Worm (Caenorhabditis elegans): ENCODE measurements around the gene egl-36.

The egl-36 gene

DNA sequence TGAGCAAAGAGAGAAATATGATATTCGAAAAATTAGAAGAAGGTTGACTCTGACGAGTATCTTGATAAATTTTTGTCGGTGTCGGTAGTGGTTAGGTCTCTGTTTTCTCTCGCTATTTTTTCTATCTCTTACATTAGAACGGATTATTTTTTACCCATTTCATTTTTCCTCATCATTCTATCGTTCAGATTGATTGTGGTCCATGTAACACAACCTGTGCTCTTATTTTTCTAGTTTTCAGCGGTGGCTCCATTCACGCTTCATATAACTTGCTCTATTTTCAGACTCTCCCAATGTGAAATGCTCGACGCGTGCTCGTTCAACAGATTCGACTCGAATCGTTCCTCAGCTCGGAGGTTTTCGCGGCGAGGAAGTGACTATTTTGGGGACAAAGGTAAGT lies at the start of gene egl-36:
TSS of gene egl-36 (plus strand) at position 301 of the 400 bp plus-strand sequence.
- TF ChIP-seq sem-2 (GFP tag; optimal IDR thresholded peaks at IDR 0.05) (no peak), unc-120 (tag; optimal IDR thresholded peaks at IDR 0.05; ENCODE audit: poor library complexity, severe bottlenecking) (no peak), drap-1 (GFP tag; optimal IDR thresholded peaks at IDR 0.05) (no peak), nhr-76 (tag; optimal IDR thresholded peaks at IDR 0.05) (no peak), snpc-4 (tag; optimal IDR thresholded peaks at IDR 0.05) (no peak), M03D4.4 (tag; optimal IDR thresholded peaks at IDR 0.05) (no peak), nhr-12 (tag; optimal IDR thresholded peaks at IDR 0.05) (no peak), hlh-1 (tag; optimal IDR thresholded peaks at IDR 0.05) (no peak), nhr-28 (tag; optimal IDR thresholded peaks at IDR 0.05) (no peak), ham-2 (GFP tag; optimal IDR thresholded peaks at IDR 0.05) (no peak), nhr-237 (tag; optimal IDR thresholded peaks at IDR 0.05) (no peak), lsy-2 (tag; optimal IDR thresholded peaks at IDR 0.05) (no peak), blmp-1 (tag; optimal IDR thresholded peaks at IDR 0.05) (no peak), elt-1 (tag; optimal IDR thresholded peaks at IDR 0.05; ENCODE audit: borderline replicate concordance, insufficient read depth) (no peak), mab-5 (tag; optimal IDR thresholded peaks at IDR 0.05) (no peak), mep-1 (tag; optimal IDR thresholded peaks at IDR 0.05) (no peak), cnd-1 (tag; optimal IDR thresholded peaks at IDR 0.05) (no peak)

DNA sequence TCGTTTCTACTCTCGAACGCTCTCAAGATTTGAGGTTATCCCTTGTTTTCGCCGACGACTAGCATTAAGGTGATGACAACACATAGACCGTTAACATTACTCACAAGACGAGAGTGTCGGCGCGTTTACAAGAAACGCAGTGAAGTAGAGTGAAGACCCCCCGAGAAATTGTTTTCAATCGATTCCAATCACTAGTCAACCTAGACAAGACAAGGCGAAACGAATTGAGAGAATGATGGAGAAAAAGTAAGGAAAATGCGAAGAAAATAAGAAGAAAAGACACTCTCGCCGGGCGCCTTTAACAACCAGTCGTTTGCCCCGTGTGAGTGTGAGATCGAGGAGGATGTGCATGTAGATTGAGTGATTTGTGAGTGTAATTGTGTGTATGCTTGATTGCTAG lies 49.6 kb upstream of the egl-36 start:
- TF ChIP-seq pha-4 (tag; optimal IDR thresholded peaks at IDR 0.05) (no peak), unc-62 (GFP tag; optimal IDR thresholded peaks at IDR 0.05) (peak; percentile 78), mab-5 (tag; optimal IDR thresholded peaks at IDR 0.05) (no peak), unc-120 (tag; optimal IDR thresholded peaks at IDR 0.05; ENCODE audit: poor library complexity, severe bottlenecking) (peak; percentile 61), hlh-1 (tag; optimal IDR thresholded peaks at IDR 0.05) (peak; percentile 30), bed-3 (GFP tag; optimal IDR thresholded peaks at IDR 0.05) (no peak)

DNA sequence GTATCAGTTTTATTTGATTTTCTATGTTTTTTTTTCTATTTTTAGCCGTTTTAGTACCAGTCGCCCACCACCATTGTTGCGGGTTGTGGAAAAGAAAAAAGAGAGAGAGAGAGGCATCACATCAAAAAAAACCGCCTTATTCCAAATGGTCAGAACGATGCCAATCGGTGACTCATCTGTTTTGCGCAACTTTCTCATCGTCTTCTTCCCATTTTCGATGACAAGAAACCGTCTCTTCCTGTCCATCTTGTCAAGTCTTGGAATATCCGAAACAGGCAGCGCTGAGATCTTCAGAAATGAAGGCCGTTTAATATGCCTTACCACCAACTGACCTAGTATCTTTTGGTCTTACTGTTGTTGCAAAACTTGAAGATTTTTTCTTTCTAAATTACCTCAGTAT lies 47.6 kb upstream of the egl-36 start:
- peak; percentile 11 for TF ChIP-seq unc-62 (GFP tag; optimal IDR thresholded peaks at IDR 0.05)
- TF ChIP-seq lsy-2 (tag; optimal IDR thresholded peaks at IDR 0.05): no peak

DNA sequence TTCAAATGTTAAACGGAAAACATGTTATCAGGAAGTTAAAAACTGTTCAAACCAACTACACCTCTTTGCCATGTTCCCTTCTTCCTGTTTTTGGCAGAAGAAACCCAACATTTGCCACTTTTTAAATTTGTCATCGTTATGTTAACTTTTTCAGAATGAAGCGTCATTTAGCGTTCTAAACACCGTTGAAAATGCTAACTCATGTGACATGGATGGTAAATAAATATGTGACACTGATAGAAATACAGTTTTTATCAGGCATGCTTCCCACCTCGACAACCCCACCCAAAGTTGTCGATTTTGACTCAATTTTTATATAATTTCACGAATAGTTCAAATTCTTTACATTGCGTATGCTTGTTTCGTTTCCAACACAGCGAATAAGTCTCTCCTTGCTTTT lies 46.8 kb upstream of the egl-36 start:
- TF ChIP-seq elt-3 (tag; optimal IDR thresholded peaks at IDR 0.05) (no peak), unc-62 (GFP tag; optimal IDR thresholded peaks at IDR 0.05) (no peak), mep-1 (tag; optimal IDR thresholded peaks at IDR 0.05) (no peak), ceh-39 (tag; optimal IDR thresholded peaks at IDR 0.05) (no peak), lin-13 (tag; optimal IDR thresholded peaks at IDR 0.05) (no peak), ces-1 (GFP tag; optimal IDR thresholded peaks at IDR 0.05) (no peak), nhr-237 (tag; optimal IDR thresholded peaks at IDR 0.05) (no peak), pha-4 (tag; optimal IDR thresholded peaks at IDR 0.05) (no peak), snpc-4 (tag; optimal IDR thresholded peaks at IDR 0.05) (no peak), hlh-1 (tag; optimal IDR thresholded peaks at IDR 0.05) (no peak), bed-3 (GFP tag; optimal IDR thresholded peaks at IDR 0.05) (no peak), ztf-11 (tag; optimal IDR thresholded peaks at IDR 0.05) (no peak), elt-1 (tag; optimal IDR thresholded peaks at IDR 0.05; ENCODE audit: borderline replicate concordance, insufficient read depth) (no peak), drap-1 (GFP tag; optimal IDR thresholded peaks at IDR 0.05) (no peak), zip-8 (tag; optimal IDR thresholded peaks at IDR 0.05) (no peak)

DNA sequence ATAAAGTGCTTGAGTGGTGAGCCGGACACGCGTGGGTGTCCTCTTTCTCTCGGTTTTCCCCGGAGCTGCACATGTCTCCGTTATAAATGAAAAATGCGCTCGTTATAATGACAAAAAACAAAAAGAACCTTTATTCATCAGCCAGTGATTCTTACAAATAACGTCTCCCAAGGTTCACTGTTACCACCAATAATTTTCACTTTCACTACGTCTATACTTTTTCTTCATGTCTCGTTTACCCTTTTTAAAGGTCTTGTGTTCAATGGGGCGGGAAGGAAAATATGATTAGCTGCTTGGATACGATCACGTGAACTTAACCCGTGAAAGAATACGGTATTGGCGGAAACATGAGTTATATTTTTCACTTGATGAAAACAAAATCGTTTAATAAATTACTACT lies 45.8 kb upstream of the egl-36 start:
- no peak for TF ChIP-seq unc-62 (GFP tag; optimal IDR thresholded peaks at IDR 0.05)

DNA sequence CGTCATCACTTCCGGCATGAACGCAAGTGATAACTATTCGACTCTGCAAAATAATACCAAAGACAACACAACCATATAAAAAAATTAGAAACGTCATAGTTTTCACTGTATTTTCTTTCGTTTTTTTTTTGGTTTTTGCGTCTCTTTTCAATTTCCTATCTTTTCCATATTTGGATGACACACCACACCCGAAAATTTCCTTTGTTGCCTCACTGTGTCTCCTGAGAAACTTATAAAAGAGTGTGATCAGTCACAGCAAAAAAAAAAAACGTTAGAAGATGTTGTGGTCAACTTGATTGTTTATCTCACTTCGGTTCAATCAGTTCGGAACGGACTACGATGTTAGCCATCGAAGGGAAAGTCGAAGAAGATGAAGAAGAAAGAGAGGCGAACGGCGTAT lies 44.4 kb upstream of the egl-36 start:
- no peak for TF ChIP-seq unc-62 (GFP tag; optimal IDR thresholded peaks at IDR 0.05)
- no peak for TF ChIP-seq unc-120 (tag; optimal IDR thresholded peaks at IDR 0.05; ENCODE audit: poor library complexity, severe bottlenecking)
- no peak for TF ChIP-seq lin-32 (GFP tag; optimal IDR thresholded peaks at IDR 0.05)
- TF ChIP-seq flh-1 (GFP tag; optimal IDR thresholded peaks at IDR 0.05): no peak
- TF ChIP-seq blmp-1 (tag; optimal IDR thresholded peaks at IDR 0.05): no peak
- TF ChIP-seq sptf-1 (tag; optimal IDR thresholded peaks at IDR 0.05): no peak
- TF ChIP-seq ces-1 (GFP tag; optimal IDR thresholded peaks at IDR 0.05): no peak
- TF ChIP-seq mab-5 (tag; optimal IDR thresholded peaks at IDR 0.05): no peak
- TF ChIP-seq nhr-237 (tag; optimal IDR thresholded peaks at IDR 0.05): no peak
- no peak for TF ChIP-seq hlh-1 (tag; optimal IDR thresholded peaks at IDR 0.05)
- TF ChIP-seq M03D4.4 (tag; optimal IDR thresholded peaks at IDR 0.05): no peak
- TF ChIP-seq tbx-8 (GFP tag; optimal IDR thresholded peaks at IDR 0.05): no peak
- no peak for TF ChIP-seq ham-2 (GFP tag; optimal IDR thresholded peaks at IDR 0.05)
- TF ChIP-seq snpc-4 (tag; optimal IDR thresholded peaks at IDR 0.05): no peak
- TF ChIP-seq ceh-39 (tag; optimal IDR thresholded peaks at IDR 0.05): no peak
- no peak for TF ChIP-seq unc-39 (tag; optimal IDR thresholded peaks at IDR 0.05)
- no peak for TF ChIP-seq cnd-1 (tag; optimal IDR thresholded peaks at IDR 0.05)
- no peak for TF ChIP-seq ceh-43 (GFP tag; optimal IDR thresholded peaks at IDR 0.05)
- no peak for TF ChIP-seq ztf-11 (tag; optimal IDR thresholded peaks at IDR 0.05)
